Worm (Caenorhabditis elegans): ENCODE data around the gene K02F3.9.

- TF ChIP-seq xbp-1 (tag; optimal IDR thresholded peaks at IDR 0.05) (no peak), egl-27 (tag; optimal IDR thresholded peaks at IDR 0.05) (no peak), zag-1 (tag; optimal IDR thresholded peaks at IDR 0.05) (no peak), tbx-2 (tag; optimal IDR thresholded peaks at IDR 0.05) (no peak), snpc-4 (tag; optimal IDR thresholded peaks at IDR 0.05) (no peak), aha-1 (tag; optimal IDR thresholded peaks at IDR 0.05) (no peak), pag-3 (tag; optimal IDR thresholded peaks at IDR 0.05; ENCODE audit: borderline replicate concordance, insufficient read depth) (no peak), nhr-77 (tag; optimal IDR thresholded peaks at IDR 0.05) (no peak), nhr-76 (tag; optimal IDR thresholded peaks at IDR 0.05) (no peak), nhr-11 (tag; optimal IDR thresholded peaks at IDR 0.05) (no peak)
These were observed 15.9 kb downstream of the K02F3.9 start for ce11 chrIII:825256-825655.
